Worm (Caenorhabditis elegans): Measurements from ENCODE around the gene ceh-88.

ce11 chrIV:17342667-17343066 is 13.7 kb downstream of the ceh-88 start, which contains the start of gene C49C3.21:
- no peak for TF ChIP-seq W03F9.2 (tag; optimal IDR thresholded peaks at IDR 0.05)
- TF ChIP-seq dao-5 (tag; optimal IDR thresholded peaks at IDR 0.05): no peak

Data from whole organism, L4/young adult.